Fruit fly (Drosophila melanogaster): Measurements from ENCODE around the gene CG15357.
A peak's percentile ranks its signal among the peaks of the same experiment; 100 is the strongest.

Gene CG15357

dm6 chr2L:1960056-1960455, 14.5 kb upstream of the CG15357 start (continued):
- TF ChIP-seq tx (GFP tag; optimal IDR thresholded peaks at IDR 0.05) (no peak), bsh (GFP tag; optimal IDR thresholded peaks at IDR 0.05) (peak in 1 of 2 experiments; percentile 23), CG1603 (tag; optimal IDR thresholded peaks at IDR 0.05) (peak; percentile 48), CG12104 (GFP tag; optimal IDR thresholded peaks at IDR 0.05) (no peak), zfh1 (GFP tag; IDR thresholded peaks at IDR 0.05) (peak; percentile 40; the same call in 1 of the 3 replicates), CG10979 (tag; optimal IDR thresholded peaks at IDR 0.05) (peak; percentile 6), odd (GFP tag; optimal IDR thresholded peaks at IDR 0.05) (no peak), tgo (GFP tag; IDR thresholded peaks at IDR 0.05) (no peak), Meics (GFP tag; optimal IDR thresholded peaks at IDR 0.05) (no peak), HmgZ (tag; optimal IDR thresholded peaks at IDR 0.05) (no peak), CG7963 (GFP tag; IDR thresholded peaks at IDR 0.05; ENCODE audit: partially characterized antibody) (no peak), CG5180 (GFP tag; optimal IDR thresholded peaks at IDR 0.05) (no peak), NFAT (GFP tag; IDR thresholded peaks at IDR 0.05) (no peak), CG2120 (GFP tag; optimal IDR thresholded peaks at IDR 0.05) (no peak), gro (GFP tag; optimal IDR thresholded peaks at IDR 0.05) (no peak), btn (GFP tag; optimal IDR thresholded peaks at IDR 0.05) (no peak), CG2199 (GFP tag; IDR thresholded peaks at IDR 0.05) (no peak), fd3F (GFP tag; optimal IDR thresholded peaks at IDR 0.05) (no peak), E2f1 (GFP tag; IDR thresholded peaks at IDR 0.05) (no peak), Eip74EF (GFP tag; optimal IDR thresholded peaks at IDR 0.05) (no peak), CG5953 (GFP tag; IDR thresholded peaks at IDR 0.05) (no peak), Ets65A (GFP tag) (peak; percentile 40), CG10267 (tag; optimal IDR thresholded peaks at IDR 0.05) (no peak), crol (GFP tag; IDR thresholded peaks at IDR 0.05) (no peak), CG9932 (GFP tag; IDR thresholded peaks at IDR 0.05) (no peak), caup (GFP tag; optimal IDR thresholded peaks at IDR 0.05; ENCODE audit: severe bottlenecking) (no peak), Chrac-16 (GFP tag; optimal IDR thresholded peaks at IDR 0.05) (no peak), Sox102F (GFP tag; optimal IDR thresholded peaks at IDR 0.05) (peak; percentile 11), CG4282 (GFP tag; optimal IDR thresholded peaks at IDR 0.05) (no peak), YL-1 (GFP tag; optimal IDR thresholded peaks at IDR 0.05) (no peak), Scr (GFP tag; IDR thresholded peaks at IDR 0.05; ENCODE audit: partially characterized antibody) (no peak), CG17802 (tag; optimal IDR thresholded peaks at IDR 0.05) (no peak)

DNA sequence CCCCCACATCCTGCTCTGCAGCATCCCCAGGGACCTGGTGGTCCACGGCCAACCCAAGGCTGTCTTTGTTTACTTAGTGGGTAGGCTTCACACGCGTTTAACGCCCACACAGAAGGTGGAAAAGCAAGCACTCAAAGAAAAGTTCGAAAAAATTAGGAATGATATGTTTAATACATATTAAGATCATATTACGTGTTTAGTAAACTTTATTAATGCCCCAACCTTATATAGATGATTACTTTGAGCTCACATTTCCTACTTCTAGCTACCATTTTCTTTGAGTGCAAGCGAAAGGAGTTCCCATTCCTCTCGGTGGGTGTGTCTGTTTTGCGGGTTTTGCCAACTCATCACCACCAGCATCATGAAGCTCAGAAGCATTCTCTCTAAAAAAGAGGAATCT, 13.9 kb upstream of the CG15357 start:
- TF ChIP-seq CG31365 (tag; optimal IDR thresholded peaks at IDR 0.05) (no peak), Optix (GFP tag; IDR thresholded peaks at IDR 0.05) (no peak), dysf (GFP tag; IDR thresholded peaks at IDR 0.05) (peak; percentile 23; the same call in 1 of the 3 replicates), CG16779 (GFP tag; IDR thresholded peaks at IDR 0.05) (no peak), CG1792 (GFP tag; optimal IDR thresholded peaks at IDR 0.05) (no peak), lmd (GFP tag; IDR thresholded peaks at IDR 0.05) (peak; percentile 42), prd (optimal IDR thresholded peaks at IDR 0.05) (no peak), prd (GFP tag; IDR thresholded peaks at IDR 0.05) (peak; percentile 31; the same call in 1 of the 3 replicates), Dp (GFP tag; optimal IDR thresholded peaks at IDR 0.05) (no peak), D (optimal IDR thresholded peaks at IDR 0.05) (no peak), D (GFP tag; optimal IDR thresholded peaks at IDR 0.05) (peak; percentile 17), CG11695 (GFP tag; IDR thresholded peaks at IDR 0.05) (no peak), gt (GFP tag; IDR thresholded peaks at IDR 0.05) (no peak), eve (GFP tag; optimal IDR thresholded peaks at IDR 0.05) (no peak), ewg (GFP tag; optimal IDR thresholded peaks at IDR 0.05) (peak; percentile 14), H15 (GFP tag; IDR thresholded peaks at IDR 0.05) (no peak), CG10321 (GFP tag; IDR thresholded peaks at IDR 0.05) (no peak), Ptx1 (GFP tag; IDR thresholded peaks at IDR 0.05) (peak; percentile 55; the same call in 1 of the 2 replicates), CG18619 (GFP tag; optimal IDR thresholded peaks at IDR 0.05) (no peak), gem (tag; optimal IDR thresholded peaks at IDR 0.05) (peak; percentile 58), CG17328 (GFP tag; IDR thresholded peaks at IDR 0.05) (peak; percentile 31; the same call in 1 of the 2 replicates), Drgx (GFP tag; IDR thresholded peaks at IDR 0.05) (no peak)
